Worm (Caenorhabditis elegans): Measurements from ENCODE around the gene T11F8.12.

The T11F8.12 gene

ce11 chrIV:5452667-5453066 is 29.5 kb downstream of the T11F8.12 start, which contains the start of gene Y4C6A.4:
Gene Y4C6A.4, plus strand, starts transcription at chrIV:5452967.
- TF ChIP-seq elt-4 (tag; optimal IDR thresholded peaks at IDR 0.05), result no peak
- no peak for TF ChIP-seq nhr-232 (tag; optimal IDR thresholded peaks at IDR 0.05)
- no peak for TF ChIP-seq ttx-3 (tag; optimal IDR thresholded peaks at IDR 0.05)
- no peak for TF ChIP-seq hlh-13 (GFP tag; optimal IDR thresholded peaks at IDR 0.05)
- TF ChIP-seq pha-4 (tag; optimal IDR thresholded peaks at IDR 0.05), result no peak
- TF ChIP-seq nfya-1 (tag; optimal IDR thresholded peaks at IDR 0.05), result no peak
- TF ChIP-seq tbx-7 (tag; optimal IDR thresholded peaks at IDR 0.05), result no peak
- no peak for TF ChIP-seq fax-1 (tag; optimal IDR thresholded peaks at IDR 0.05)
- TF ChIP-seq ztf-16 (tag; optimal IDR thresholded peaks at IDR 0.05), result no peak
- no peak for TF ChIP-seq C38D4.7 (GFP tag; optimal IDR thresholded peaks at IDR 0.05)
- TF ChIP-seq Y22D7AL.16 (tag; optimal IDR thresholded peaks at IDR 0.05), result no peak
- TF ChIP-seq lim-6 (tag; optimal IDR thresholded peaks at IDR 0.05), result no peak

ce11 chrIV:5438705-5439104 is 43.4 kb downstream of the T11F8.12 start, which contains the start of gene mgl-3:
Gene mgl-3, plus strand, starts transcription at chrIV:5439005.
- no peak for TF ChIP-seq ceh-48 (tag; optimal IDR thresholded peaks at IDR 0.05)
- no peak for TF ChIP-seq eyg-1 (tag; optimal IDR thresholded peaks at IDR 0.05)
- TF ChIP-seq ceh-9 (tag; optimal IDR thresholded peaks at IDR 0.05), result no peak
- TF ChIP-seq ceh-14 (tag; optimal IDR thresholded peaks at IDR 0.05), result no peak
- no peak for TF ChIP-seq lin-11 (tag; optimal IDR thresholded peaks at IDR 0.05)
- TF ChIP-seq ceh-30 (tag; optimal IDR thresholded peaks at IDR 0.05), result no peak
- TF ChIP-seq pax-1 (tag; optimal IDR thresholded peaks at IDR 0.05), result no peak
- TF ChIP-seq hlh-15 (tag; optimal IDR thresholded peaks at IDR 0.05), result no peak
- TF ChIP-seq nhr-232 (tag; optimal IDR thresholded peaks at IDR 0.05), result no peak
- TF ChIP-seq npax-4 (tag; optimal IDR thresholded peaks at IDR 0.05), result no peak
- no peak for TF ChIP-seq ahr-1 (tag; optimal IDR thresholded peaks at IDR 0.05)
- TF ChIP-seq ceh-6 (GFP tag; optimal IDR thresholded peaks at IDR 0.05), result no peak

Measured in whole organism, late embryonic.